Worm (Caenorhabditis elegans) whole organism, L4 larva: ENCODE results near the gene plp-1.

Experiments
- D1046.2 ChIP-seq: fragments of 200-800 bp; sonication (Bioruptor generic); IDR thresholded peaks from 2 replicates; pipeline ENCODE4 v1.3.6; 2022; ENCODE audit warnings: missing genetic modification characterization, missing compliant biosample characterization
- F10B5.3 ChIP-seq: sonication (generic microtip); optimal IDR thresholded peaks from 2 replicates; lab custom pipeline; 2016; ENCODE audit warnings: mild to moderate bottlenecking, missing genetic modification characterization, missing compliant biosample characterization
- F49E8.2 ChIP-seq: sonication (generic microtip); optimal IDR thresholded peaks from 2 replicates; lab custom pipeline; 2016; ENCODE audit warnings: missing compliant biosample characterization, mild to moderate bottlenecking, missing genetic modification characterization, borderline replicate concordance
- Y105C5A.15 ChIP-seq: fragments of 200-800 bp; sonication (Bioruptor generic); IDR thresholded peaks from 2 replicates; pipeline ENCODE4 v1.3.6; 2022; ENCODE audit warnings: missing genetic modification characterization, missing compliant biosample characterization
- Y5F2A.4 ChIP-seq: fragments of 200-800 bp; sonication (Bioruptor generic); optimal IDR thresholded peaks from 2 replicates; lab custom pipeline; 2018; ENCODE audit warnings: mild to moderate bottlenecking, missing genetic modification characterization, missing compliant biosample characterization
- aha-1 ChIP-seq: fragments of 150-350 bp; peaks from one replicate; lab custom pipeline; 2014; ENCODE audit warnings: missing biosample characterization, missing genetic modification characterization
- aly-2 ChIP-seq: sonication (generic microtip); optimal IDR thresholded peaks from 2 replicates; lab custom pipeline; 2018; ENCODE audit warnings: missing biosample characterization, missing genetic modification characterization
- ceh-44 ChIP-seq: fragments of 200-800 bp; sonication (Bioruptor generic); IDR thresholded peaks from 2 replicates; pipeline ENCODE4 v1.3.6; 2022; ENCODE audit warnings: missing genetic modification reagents, missing genetic modification characterization, missing compliant biosample characterization
- daf-16 ChIP-seq, 3 experiments: sonication (generic microtip); optimal IDR thresholded peaks; 2 replicates each; lab custom pipeline; 2016 to 2017; ENCODE audit warnings: missing genetic modification characterization in 3 of 3, missing genetic modification reagents in 3 of 3, mild to moderate bottlenecking in 2 of 3, missing compliant biosample characterization in 2 of 3, missing biosample characterization in 1 of 3, moderate library complexity in 1 of 3
- daf-19 ChIP-seq: fragments of 200-800 bp; sonication (Bioruptor generic); conservative IDR thresholded peaks from 2 replicates; pipeline ENCODE4 v1.3.6; 2022; ENCODE audit warnings: missing genetic modification characterization, missing compliant biosample characterization
- daf-8 ChIP-seq: fragments of 200-800 bp; sonication (Bioruptor generic); IDR thresholded peaks from 2 replicates; pipeline ENCODE4 v1.3.6; 2022; ENCODE audit warnings: missing genetic modification characterization, missing compliant biosample characterization
- dmd-6 ChIP-seq: fragments of 200-800 bp; sonication (Bioruptor generic); IDR thresholded peaks from 2 replicates; pipeline ENCODE4 v1.3.6; 2022; ENCODE audit warnings: missing genetic modification reagents, missing genetic modification characterization, missing compliant biosample characterization
- dmd-9 ChIP-seq: fragments of 200-800 bp; sonication (Bioruptor generic); IDR thresholded peaks from 2 replicates; pipeline ENCODE4 v1.3.6; 2022; ENCODE audit warnings: missing genetic modification reagents, missing genetic modification characterization, missing compliant biosample characterization
- dpl-1 ChIP-seq: fragments of 150-350 bp; optimal IDR thresholded peaks from 2 replicates; lab custom pipeline; 2014; ENCODE audit warnings: missing biosample characterization, missing genetic modification reagents, missing genetic modification characterization
- duxl-1 ChIP-seq: sonication (generic microtip); optimal IDR thresholded peaks from 2 replicates; lab custom pipeline; 2016; ENCODE audit warnings: mild to moderate bottlenecking, missing genetic modification characterization, moderate library complexity, missing compliant biosample characterization; ENCODE audit not compliant: poor library complexity
- dve-1 ChIP-seq: sonication (generic microtip); optimal IDR thresholded peaks from 2 replicates; lab custom pipeline; 2017; ENCODE audit warnings: antibody characterized with exemption, mild to moderate bottlenecking, missing genetic modification characterization, missing compliant biosample characterization; ENCODE audit not compliant: insufficient read depth
- egl-27 ChIP-seq: sonication (generic microtip); optimal IDR thresholded peaks from 3 replicates; lab custom pipeline; 2017; ENCODE audit warnings: missing biosample characterization, missing genetic modification reagents, missing genetic modification characterization
- fkh-10 ChIP-seq: fragments of 150-350 bp; optimal IDR thresholded peaks from 2 replicates; lab custom pipeline; 2014; ENCODE audit warnings: missing biosample characterization, missing genetic modification reagents, missing genetic modification characterization
- fos-1 ChIP-seq: fragments of 150-350 bp; optimal IDR thresholded peaks from 2 replicates; lab custom pipeline; 2014; ENCODE audit warnings: missing biosample characterization, missing genetic modification characterization
- gei-8 ChIP-seq: fragments of 200-800 bp; sonication (Bioruptor generic); optimal IDR thresholded peaks from 2 replicates; lab custom pipeline; 2018; ENCODE audit warnings: mild to moderate bottlenecking, missing genetic modification characterization, missing compliant biosample characterization
- hlh-11 ChIP-seq: fragments of 200-800 bp; sonication (Bioruptor generic); optimal IDR thresholded peaks from 2 replicates; lab custom pipeline; 2018; ENCODE audit warnings: mild to moderate bottlenecking, missing genetic modification characterization, missing compliant biosample characterization
- hlh-30 ChIP-seq: sonication (generic microtip); optimal IDR thresholded peaks from 2 replicates; lab custom pipeline; 2017; ENCODE audit warnings: antibody characterized with exemption, mild to moderate bottlenecking, missing genetic modification characterization, missing compliant biosample characterization; ENCODE audit not compliant: insufficient read depth
- hmg-1.1 ChIP-seq: fragments of 200-800 bp; sonication (Bioruptor generic); IDR thresholded peaks from 2 replicates; pipeline ENCODE4 v1.3.6; 2022; ENCODE audit warnings: missing genetic modification reagents, missing genetic modification characterization, missing compliant biosample characterization
- lin-13 ChIP-seq: fragments of 150-350 bp; optimal IDR thresholded peaks from 2 replicates; lab custom pipeline; 2014; ENCODE audit warnings: missing biosample characterization, missing genetic modification reagents, missing genetic modification characterization
- lin-29 ChIP-seq: fragments of 200-800 bp; sonication (Bioruptor generic); IDR thresholded peaks from 2 replicates; pipeline ENCODE4 v1.3.6; 2022; ENCODE audit warnings: missing genetic modification reagents, missing genetic modification characterization, missing compliant biosample characterization
- lin-38 ChIP-seq: fragments of 200-800 bp; sonication (Bioruptor generic); IDR thresholded peaks from 2 replicates; pipeline ENCODE4 v1.3.6; 2022; ENCODE audit warnings: missing genetic modification reagents, missing genetic modification characterization, missing compliant biosample characterization
- madf-5 ChIP-seq, 2 experiments: fragments of 200-800 bp; sonication (Bioruptor generic); IDR thresholded peaks; 2 replicates each; pipeline ENCODE4 v1.3.6; 2022; ENCODE audit warnings: missing compliant biosample characterization in 2 of 2, missing genetic modification characterization in 2 of 2
- madf-9 ChIP-seq: fragments of 200-800 bp; sonication (Bioruptor generic); conservative IDR thresholded peaks from 2 replicates; pipeline ENCODE4 v1.3.6; 2022; ENCODE audit warnings: missing genetic modification reagents, missing genetic modification characterization, missing compliant biosample characterization
- mep-1 ChIP-seq: fragments of 150-350 bp; sonication (generic microtip); optimal IDR thresholded peaks from 3 replicates; lab custom pipeline; 2014; ENCODE audit warnings: missing biosample characterization, missing genetic modification characterization
- mes-2 ChIP-seq: sonication (generic microtip); optimal IDR thresholded peaks from 2 replicates; lab custom pipeline; 2016; ENCODE audit warnings: missing genotype, mild to moderate bottlenecking, missing genetic modification characterization, missing compliant biosample characterization; ENCODE audit not compliant: poor library complexity, severe bottlenecking
- nhr-10 ChIP-seq: fragments of 150-350 bp; optimal IDR thresholded peaks from 2 replicates; lab custom pipeline; 2014; ENCODE audit warnings: missing biosample characterization, missing genetic modification characterization
- nhr-111 ChIP-seq: fragments of 200-800 bp; sonication (Bioruptor generic); optimal IDR thresholded peaks from 2 replicates; lab custom pipeline; 2018; ENCODE audit warnings: mild to moderate bottlenecking, missing genetic modification characterization, missing compliant biosample characterization
- nhr-237 ChIP-seq: sonication (generic microtip); optimal IDR thresholded peaks from 2 replicates; lab custom pipeline; 2017; ENCODE audit warnings: missing biosample characterization, missing genetic modification characterization
- nhr-6 ChIP-seq: fragments of 150-350 bp; optimal IDR thresholded peaks from 2 replicates; lab custom pipeline; 2014; ENCODE audit warnings: missing biosample characterization, missing genetic modification characterization
- nhr-76 ChIP-seq: fragments of 150-350 bp; optimal IDR thresholded peaks from 2 replicates; lab custom pipeline; 2014; ENCODE audit warnings: missing biosample characterization, missing genetic modification characterization
- php-3 ChIP-seq: fragments of 200-800 bp; sonication (Bioruptor generic); IDR thresholded peaks from 2 replicates; pipeline ENCODE4 v1.3.6; 2022; ENCODE audit warnings: missing genetic modification reagents, missing genetic modification characterization, missing compliant biosample characterization
- saeg-2 ChIP-seq: fragments of 200-800 bp; sonication (Bioruptor generic); IDR thresholded peaks from 2 replicates; pipeline ENCODE4 v1.3.6; 2022; ENCODE audit warnings: missing genetic modification reagents, missing genetic modification characterization, missing compliant biosample characterization
- sdz-12 ChIP-seq: fragments of 200-800 bp; sonication (Bioruptor generic); optimal IDR thresholded peaks from 2 replicates; lab custom pipeline; 2018; ENCODE audit warnings: mild to moderate bottlenecking, missing genetic modification characterization, missing compliant biosample characterization
- snpc-1.2 ChIP-seq: fragments of 200-800 bp; sonication (Bioruptor generic); IDR thresholded peaks from 2 replicates; pipeline ENCODE4 v1.3.6; 2022; ENCODE audit warnings: missing genetic modification reagents, missing genetic modification characterization, missing compliant biosample characterization
- snpc-4 ChIP-seq: fragments of 150-350 bp; optimal IDR thresholded peaks from 2 replicates; lab custom pipeline; 2014; ENCODE audit warnings: missing biosample characterization, missing genetic modification characterization
- spr-1 ChIP-seq: sonication (generic microtip); optimal IDR thresholded peaks from 2 replicates; lab custom pipeline; 2016; ENCODE audit warnings: mild to moderate bottlenecking, missing genetic modification characterization, missing compliant biosample characterization
- unc-39 ChIP-seq: sonication (generic microtip); optimal IDR thresholded peaks from 2 replicates; lab custom pipeline; 2017; ENCODE audit warnings: missing biosample characterization, missing genetic modification characterization
- vab-7 ChIP-seq: fragments of 200-800 bp; sonication (Bioruptor generic); IDR thresholded peaks from 2 replicates; pipeline ENCODE4 v1.3.6; 2022; ENCODE audit warnings: missing genetic modification reagents, missing genetic modification characterization, missing compliant biosample characterization
- zfp-2 ChIP-seq: sonication (generic microtip); optimal IDR thresholded peaks from 2 replicates; lab custom pipeline; 2016; ENCODE audit warnings: mild to moderate bottlenecking, missing genetic modification characterization, missing compliant biosample characterization
- zip-11 ChIP-seq: fragments of 200-800 bp; sonication (Bioruptor generic); IDR thresholded peaks from 2 replicates; pipeline ENCODE4 v1.3.6; 2022; ENCODE audit warnings: missing genetic modification characterization, missing compliant biosample characterization

Gene plp-1

DNA sequence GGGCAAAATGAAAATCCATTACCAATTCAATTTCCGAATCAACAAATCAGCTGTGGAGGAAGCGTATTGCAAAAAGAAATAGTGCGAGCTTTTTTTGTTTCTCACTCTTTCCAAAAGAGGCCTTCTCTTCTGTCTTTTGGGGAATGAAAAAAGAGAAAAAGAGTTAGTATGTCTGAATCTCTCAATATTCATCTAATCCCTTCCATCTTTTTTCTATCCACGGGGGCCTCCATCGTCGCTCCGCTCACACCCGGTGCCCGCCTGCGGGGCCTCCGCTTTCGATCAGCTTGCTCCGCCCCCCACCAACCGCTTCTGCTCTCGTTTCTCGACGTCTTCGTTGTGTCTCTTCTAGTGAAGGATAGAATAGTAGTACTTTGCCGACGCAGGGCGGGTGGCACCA, 13.9 kb upstream of the plp-1 start (continued):
- TF ChIP-seq spr-1 (tag; lab: Kevin White, UChicago) (no peak), dmd-6 (GFP tag; lab: Robert Waterston, UW) (no peak), mep-1 (tag; lab: Kevin White, UChicago) (peak; percentile 3), lin-38 (no peak), dpl-1 (GFP tag; lab: Kevin White, UChicago) (no peak), daf-16 (GFP tag; optimal IDR thresholded peaks at IDR 0.05; lab: Kevin White, UChicago) (no peak), daf-16 (tag; optimal IDR thresholded peaks at IDR 0.05; lab: Kevin White, UChicago) (no peak), hlh-30 (tag; lab: Kevin White, UChicago) (no peak), nhr-237 (tag; lab: Kevin White, UChicago) (no peak), snpc-1.2 (GFP tag; lab: Robert Waterston, UW) (no peak), nhr-76 (tag; lab: Kevin White, UChicago) (no peak), duxl-1 (tag; lab: Kevin White, UChicago) (no peak), fkh-10 (peak; percentile 25), dmd-9 (GFP tag; lab: Robert Waterston, UW) (no peak), F10B5.3 (tag; lab: Kevin White, UChicago) (no peak), fos-1 (tag; lab: Kevin White, UChicago) (no peak), lin-29 (GFP tag; lab: Robert Waterston, UW) (no peak), daf-8 (no peak), zip-11 (GFP tag; lab: Robert Waterston, UW) (no peak), dve-1 (no peak), sdz-12 (no peak), php-3 (GFP tag; lab: Robert Waterston, UW) (no peak), nhr-10 (tag; lab: Kevin White, UChicago) (no peak), madf-9 (GFP tag; lab: Robert Waterston, UW) (no peak), unc-39 (tag; lab: Kevin White, UChicago) (no peak), ceh-44 (no peak), lin-13 (GFP tag; lab: Kevin White, UChicago) (no peak), nhr-6 (no peak), aha-1 (tag; lab: Kevin White, UChicago) (no peak), Y5F2A.4 (GFP tag; lab: Kevin White, UChicago) (no peak), aly-2 (tag; lab: Kevin White, UChicago) (no peak), hmg-1.1 (GFP tag; lab: Robert Waterston, UW) (peak; percentile 69), nhr-111 (GFP tag; lab: Kevin White, UChicago) (no peak), zfp-2 (tag; lab: Kevin White, UChicago) (no peak), saeg-2 (no peak), madf-5 (GFP tag; IDR thresholded peaks at IDR 0.05; lab: Robert Waterston, UW) (no peak), gei-8 (GFP tag; lab: Kevin White, UChicago) (no peak), mes-2 (tag; lab: Kevin White, UChicago) (peak; percentile 20), snpc-4 (tag; lab: Kevin White, UChicago) (no peak), hlh-11 (peak; percentile 4), Y105C5A.15 (GFP tag; lab: Robert Waterston, UW) (no peak), egl-27 (tag; lab: Kevin White, UChicago) (no peak), daf-19 (GFP tag; lab: Robert Waterston, UW) (no peak), vab-7 (GFP tag; lab: Robert Waterston, UW) (no peak), D1046.2 (GFP tag; lab: Robert Waterston, UW) (no peak), F49E8.2 (tag; lab: Kevin White, UChicago) (no peak)
